Fruit fly (Drosophila melanogaster) whole organism, embryonic: ENCODE measurements around the gene Hacd1.

Experiments
- Adf1 ChIP-seq: fragments of 200-800 bp; sonication (Bioruptor generic); IDR thresholded peaks from 2 replicates; pipeline ENCODE4 v1.3.6; 2022; ENCODE audit warnings: missing biosample characterization, missing genetic modification characterization
- Bgb ChIP-seq: fragments of 200-800 bp; sonication (Bioruptor generic); IDR thresholded peaks from 2 replicates; pipeline ENCODE4 v1.3.6; 2022; ENCODE audit warnings: missing biosample characterization, missing genetic modification characterization; ENCODE audit not compliant: partially characterized antibody
- CG10274 ChIP-seq: fragments of 200-800 bp; sonication (Bioruptor generic); optimal IDR thresholded peaks from 3 replicates; lab custom pipeline; 2017; ENCODE audit warnings: missing biosample characterization, mild to moderate bottlenecking, missing genetic modification characterization
- CG10366 ChIP-seq: fragments of 200-800 bp; sonication (Bioruptor generic); IDR thresholded peaks from 2 replicates; pipeline ENCODE4 v1.3.6; 2022; ENCODE audit warnings: missing biosample characterization, missing genetic modification characterization
- CG10462 ChIP-seq: fragments of 200-800 bp; sonication (Bioruptor generic); optimal IDR thresholded peaks from 2 replicates; lab custom pipeline; 2016; ENCODE audit warnings: missing biosample characterization, missing genetic modification characterization
- CG10543 ChIP-seq: fragments of 200-800 bp; sonication (Bioruptor generic); optimal IDR thresholded peaks from 3 replicates; lab custom pipeline; 2017; ENCODE audit warnings: missing biosample characterization, mild to moderate bottlenecking, missing genetic modification characterization, moderate library complexity
- CG10654 ChIP-seq: fragments of 200-800 bp; sonication (Bioruptor generic); optimal IDR thresholded peaks from 2 replicates; lab custom pipeline; 2016; ENCODE audit warnings: missing biosample characterization, missing genetic modification characterization
- CG10959 ChIP-seq: fragments of 200-800 bp; sonication (Bioruptor generic); IDR thresholded peaks from 2 replicates; pipeline ENCODE4 v1.3.6; 2022; ENCODE audit warnings: missing biosample characterization, missing genetic modification characterization
- CG11398 ChIP-seq: fragments of 200-800 bp; sonication (Bioruptor generic); optimal IDR thresholded peaks from 2 replicates; lab custom pipeline; 2016; ENCODE audit warnings: missing biosample characterization, missing genetic modification characterization
- CG11560 ChIP-seq: fragments of 200-800 bp; sonication (Bioruptor generic); IDR thresholded peaks from 3 replicates; pipeline ENCODE4 v1.3.6; 2022; ENCODE audit warnings: missing biosample characterization, missing genetic modification characterization
- CG12236 ChIP-seq: fragments of 200-800 bp; sonication (Bioruptor generic); optimal IDR thresholded peaks from 2 replicates; lab custom pipeline; 2016; ENCODE audit warnings: missing biosample characterization, missing genetic modification characterization
- CG15696 ChIP-seq: fragments of 200-800 bp; sonication (Bioruptor generic); optimal IDR thresholded peaks from 2 replicates; lab custom pipeline; 2019; ENCODE audit warnings: missing biosample characterization, mild to moderate bottlenecking, missing genetic modification characterization, moderate library complexity
- CG16779 ChIP-seq: fragments of 200-800 bp; sonication (Bioruptor generic); IDR thresholded peaks from 2 replicates; pipeline ENCODE4 v1.3.6; 2022; ENCODE audit warnings: missing biosample characterization, missing genetic modification characterization
- CG18619 ChIP-seq: fragments of 200-800 bp; sonication (Bioruptor generic); optimal IDR thresholded peaks from 3 replicates; lab custom pipeline; 2017; ENCODE audit warnings: missing biosample characterization, mild to moderate bottlenecking, missing genetic modification characterization
- CG2116 ChIP-seq: fragments of 200-800 bp; sonication (Bioruptor generic); optimal IDR thresholded peaks from 3 replicates; lab custom pipeline; 2018; ENCODE audit warnings: missing biosample characterization, mild to moderate bottlenecking, missing genetic modification characterization
- CG30431 ChIP-seq: fragments of 200-800 bp; sonication (Bioruptor generic); optimal IDR thresholded peaks from 2 replicates; lab custom pipeline; 2017; ENCODE audit warnings: missing biosample characterization, missing genetic modification characterization
- CG31441 ChIP-seq: fragments of 200-800 bp; sonication (Bioruptor generic); IDR thresholded peaks from 2 replicates; pipeline ENCODE4 v1.3.6; 2022; ENCODE audit warnings: missing biosample characterization, missing genetic modification characterization
- CG32767 ChIP-seq: fragments of 200-800 bp; sonication (Bioruptor generic); IDR thresholded peaks from 2 replicates; pipeline ENCODE4 v1.3.6; 2022; ENCODE audit warnings: missing biosample characterization, missing genetic modification characterization
- CG3281 ChIP-seq: fragments of 200-800 bp; sonication (Bioruptor generic); optimal IDR thresholded peaks from 3 replicates; lab custom pipeline; 2017; ENCODE audit warnings: missing biosample characterization, mild to moderate bottlenecking, missing genetic modification characterization
- CG4328 ChIP-seq: fragments of 200-800 bp; sonication (Bioruptor generic); optimal IDR thresholded peaks from 3 replicates; lab custom pipeline; 2017; ENCODE audit warnings: missing biosample characterization, missing genetic modification reagents, missing genetic modification characterization
- CG4360 ChIP-seq: fragments of 200-800 bp; sonication (Bioruptor generic); IDR thresholded peaks from 2 replicates; pipeline ENCODE4 v1.3.6; 2022; ENCODE audit warnings: missing biosample characterization, missing genetic modification characterization
- CG4730 ChIP-seq: fragments of 200-800 bp; sonication (Bioruptor generic); IDR thresholded peaks from 2 replicates; pipeline ENCODE4 v1.3.6; 2022; ENCODE audit warnings: missing biosample characterization, missing genetic modification characterization
- CG6765 ChIP-seq: fragments of 200-800 bp; sonication (Bioruptor generic); optimal IDR thresholded peaks from 3 replicates; lab custom pipeline; 2017; ENCODE audit warnings: missing biosample characterization, mild to moderate bottlenecking, missing genetic modification characterization
- CG7745 ChIP-seq: fragments of 200-800 bp; sonication (Bioruptor generic); optimal IDR thresholded peaks from 2 replicates; lab custom pipeline; 2018; ENCODE audit warnings: missing biosample characterization, mild to moderate bottlenecking, missing genetic modification characterization, moderate library complexity
- Chrac-16 ChIP-seq: fragments of 200-800 bp; sonication (Bioruptor generic); optimal IDR thresholded peaks from 3 replicates; lab custom pipeline; 2016; ENCODE audit warnings: missing biosample characterization, missing genetic modification characterization
- Dip3 ChIP-seq: fragments of 200-800 bp; sonication (Bioruptor generic); optimal IDR thresholded peaks from 3 replicates; lab custom pipeline; 2016; ENCODE audit warnings: missing biosample characterization, missing genetic modification characterization
- E2f1 ChIP-seq: fragments of 200-800 bp; sonication (Bioruptor generic); IDR thresholded peaks from 2 replicates; pipeline ENCODE4 v1.3.6; 2022; ENCODE audit warnings: missing biosample characterization, missing genetic modification characterization
- Fer1 ChIP-seq: fragments of 200-800 bp; sonication (Bioruptor generic); optimal IDR thresholded peaks from 2 replicates; lab custom pipeline; 2017; ENCODE audit warnings: missing biosample characterization, mild to moderate bottlenecking, missing genetic modification characterization
- HmgD ChIP-seq: fragments of 200-800 bp; sonication (Bioruptor generic); optimal IDR thresholded peaks from 3 replicates; lab custom pipeline; 2016; ENCODE audit warnings: missing biosample characterization, missing genetic modification characterization
- Med ChIP-seq: fragments of 200-800 bp; sonication (Bioruptor generic); peaks from one replicate; lab custom pipeline; 2016; ENCODE audit warnings: missing biosample characterization, missing genetic modification characterization, mild to moderate bottlenecking, inconsistent platforms, moderate library complexity
- NK7.1 ChIP-seq: fragments of 200-800 bp; sonication (Bioruptor generic); optimal IDR thresholded peaks from 3 replicates; lab custom pipeline; 2016; ENCODE audit warnings: missing biosample characterization, missing genetic modification characterization
- Optix ChIP-seq: fragments of 200-800 bp; sonication (Bioruptor generic); IDR thresholded peaks from 3 replicates; pipeline ENCODE4 v1.3.6; 2022; ENCODE audit warnings: missing biosample characterization, missing genetic modification characterization
- Spps ChIP-seq: fragments of 200-800 bp; sonication (Bioruptor generic); optimal IDR thresholded peaks from 2 replicates; lab custom pipeline; 2018; ENCODE audit warnings: missing biosample characterization, mild to moderate bottlenecking, missing genetic modification characterization
- ara ChIP-seq: fragments of 200-800 bp; sonication (Bioruptor generic); IDR thresholded peaks from 2 replicates; pipeline ENCODE4 v1.3.6; 2022; ENCODE audit warnings: missing biosample characterization, missing genetic modification characterization
- bbx ChIP-seq: fragments of 200-800 bp; sonication (Bioruptor generic); IDR thresholded peaks from 2 replicates; pipeline ENCODE4 v1.3.6; 2022; ENCODE audit warnings: missing biosample characterization, missing genetic modification characterization; ENCODE audit not compliant: partially characterized antibody
- br ChIP-seq: fragments of >200 bp; optimal IDR thresholded peaks from 2 replicates; lab custom pipeline; 2017
- cas ChIP-seq: fragments of 200-800 bp; sonication (Bioruptor generic); IDR thresholded peaks from 2 replicates; pipeline ENCODE4 v1.3.6; 2022; ENCODE audit warnings: missing biosample characterization, missing genetic modification characterization
- chm ChIP-seq: fragments of 200-800 bp; sonication (Bioruptor generic); IDR thresholded peaks from 2 replicates; pipeline ENCODE4 v1.3.6; 2022; ENCODE audit warnings: missing biosample characterization, missing genetic modification characterization
- chn ChIP-seq: fragments of 200-800 bp; sonication (Bioruptor generic); optimal IDR thresholded peaks from 2 replicates; lab custom pipeline; 2016; ENCODE audit warnings: missing biosample characterization, missing genetic modification characterization
- dan ChIP-seq: fragments of 200-800 bp; sonication (Bioruptor generic); IDR thresholded peaks from 2 replicates; pipeline ENCODE4 v1.3.6; 2022; ENCODE audit warnings: missing biosample characterization, missing genetic modification characterization
- dpn ChIP-seq, 2 experiments: fragments of 200-800 bp; sonication (Bioruptor generic); optimal IDR thresholded peaks; 3 replicates each; lab custom pipeline; 2016; ENCODE audit warnings: missing biosample characterization in 2 of 2, missing genetic modification characterization in 2 of 2
- eve ChIP-seq, 2 experiments: fragments of >200 bp; optimal IDR thresholded peaks; 2 replicates each; lab custom pipeline; 2017; ENCODE audit warnings: missing biosample characterization in 2 of 2, missing genetic modification characterization in 2 of 2
- eyg ChIP-seq: fragments of 200-800 bp; sonication (Bioruptor generic); optimal IDR thresholded peaks from 3 replicates; lab custom pipeline; 2016; ENCODE audit warnings: missing biosample characterization, missing genetic modification characterization
- hbn ChIP-seq: fragments of 200-800 bp; sonication (Bioruptor generic); IDR thresholded peaks from 2 replicates; pipeline ENCODE4 v1.3.6; 2022; ENCODE audit warnings: missing biosample characterization, missing genetic modification characterization; ENCODE audit not compliant: partially characterized antibody
- kah ChIP-seq: fragments of 200-800 bp; sonication (Bioruptor generic); optimal IDR thresholded peaks from 2 replicates; lab custom pipeline; 2018; ENCODE audit warnings: missing biosample characterization, mild to moderate bottlenecking, missing genetic modification characterization
- lilli ChIP-seq: fragments of 200-800 bp; sonication (Bioruptor generic); optimal IDR thresholded peaks from 3 replicates; lab custom pipeline; 2016; ENCODE audit warnings: missing biosample characterization, missing genetic modification characterization
- org-1 ChIP-seq: fragments of 200-800 bp; sonication (Bioruptor generic); optimal IDR thresholded peaks from 2 replicates; lab custom pipeline; 2017; ENCODE audit warnings: missing biosample characterization, missing genetic modification characterization
- pum ChIP-seq: fragments of 200-800 bp; sonication (Bioruptor generic); optimal IDR thresholded peaks from 2 replicates; lab custom pipeline; 2016; ENCODE audit warnings: missing biosample characterization, missing genetic modification characterization
- run ChIP-seq: fragments of 200-800 bp; sonication (Bioruptor generic); optimal IDR thresholded peaks from 3 replicates; lab custom pipeline; 2018; ENCODE audit warnings: missing biosample characterization, mild to moderate bottlenecking, missing genetic modification characterization
- sd ChIP-seq: fragments of 200-800 bp; sonication (Bioruptor generic); optimal IDR thresholded peaks from 3 replicates; lab custom pipeline; 2018; ENCODE audit warnings: missing biosample characterization, mild to moderate bottlenecking, missing genetic modification characterization, moderate library complexity
- shn ChIP-seq: fragments of 200-800 bp; sonication (Bioruptor generic); optimal IDR thresholded peaks from 3 replicates; lab custom pipeline; 2016; ENCODE audit warnings: missing biosample characterization, missing genetic modification characterization
- trh ChIP-seq: fragments of 200-800 bp; sonication (Bioruptor generic); optimal IDR thresholded peaks from 2 replicates; lab custom pipeline; 2016; ENCODE audit warnings: missing biosample characterization, missing genetic modification characterization
- vvl ChIP-seq: fragments of 200-800 bp; sonication (Bioruptor generic); IDR thresholded peaks from 2 replicates; pipeline ENCODE4 v1.3.6; 2022; ENCODE audit warnings: missing biosample characterization, missing genetic modification characterization
- yki ChIP-seq: fragments of >200 bp; optimal IDR thresholded peaks from 3 replicates; lab custom pipeline; 2018

Gene Hacd1

dm6 chr2L:12007331-12007791 lies 5.3 kb upstream of the Hacd1 start (continued):
- TF ChIP-seq CG11398 (GFP tag; lab: Kevin White, UChicago) = no peak
- TF ChIP-seq HmgD (GFP tag; lab: Kevin White, UChicago) = peak; percentile 98
- TF ChIP-seq CG18619 = peak; percentile 29
- peak; percentile 63 for TF ChIP-seq CG3281 (GFP tag; lab: Kevin White, UChicago)
- peak; percentile 13 to 26 for TF ChIP-seq dpn (GFP tag; optimal IDR thresholded peaks at IDR 0.05; lab: Kevin White, UChicago)
- peak; percentile 100 for TF ChIP-seq CG10543 (GFP tag; lab: Kevin White, UChicago)
- peak; percentile 16 for TF ChIP-seq CG12236 (GFP tag; lab: Kevin White, UChicago)
- TF ChIP-seq Dip3 = no peak
- TF ChIP-seq CG4328 (GFP tag; lab: Kevin White, UChicago) = peak; percentile 56
- TF ChIP-seq run (tag; lab: Kevin White, UChicago) = peak; percentile 89
- TF ChIP-seq kah (GFP tag; lab: Kevin White, UChicago) = peak; percentile 100
- no peak for TF ChIP-seq vvl (GFP tag; lab: Robert Waterston, UW)
- no peak for TF ChIP-seq br (lab: Kevin White, UChicago)
- TF ChIP-seq Adf1 (GFP tag; lab: Robert Waterston, UW) = no peak
- no peak for TF ChIP-seq Spps (tag; lab: Kevin White, UChicago)
- no peak for TF ChIP-seq CG7745 (tag; lab: Kevin White, UChicago)
- TF ChIP-seq cas = no peak
- no peak for TF ChIP-seq eyg (GFP tag; lab: Kevin White, UChicago)
- TF ChIP-seq CG31441 (GFP tag; lab: Robert Waterston, UW) = no peak
- peak; percentile 100 for TF ChIP-seq sd (tag; lab: Kevin White, UChicago)
- no peak for TF ChIP-seq CG30431
- TF ChIP-seq chm = no peak
- peak; percentile 79 for TF ChIP-seq Fer1 (GFP tag; lab: Kevin White, UChicago)
- no peak for TF ChIP-seq dan
- TF ChIP-seq pum (GFP tag; lab: Kevin White, UChicago) = peak; percentile 5
- TF ChIP-seq trh (GFP tag; lab: Kevin White, UChicago) = no peak
- TF ChIP-seq CG6765 (GFP tag; lab: Kevin White, UChicago) = peak; percentile 52
- TF ChIP-seq Optix = no peak
- no peak for TF ChIP-seq NK7.1
- no peak for TF ChIP-seq CG10462 (GFP tag; lab: Kevin White, UChicago)
- no peak for TF ChIP-seq lilli (GFP tag; lab: Kevin White, UChicago)
- no peak for TF ChIP-seq ara (GFP tag; lab: Robert Waterston, UW)
- no peak for TF ChIP-seq hbn (GFP tag; lab: Robert Waterston, UW)
- TF ChIP-seq org-1 (GFP tag; lab: Kevin White, UChicago) = no peak
- no peak for TF ChIP-seq eve (GFP tag; optimal IDR thresholded peaks at IDR 0.05; lab: Kevin White, UChicago)
- no peak for TF ChIP-seq CG16779 (GFP tag; lab: Robert Waterston, UW)
- no peak for TF ChIP-seq CG32767 (GFP tag; lab: Robert Waterston, UW)
- peak; percentile 13 for TF ChIP-seq CG10274 (GFP tag; lab: Kevin White, UChicago)
- TF ChIP-seq E2f1 (GFP tag; lab: Robert Waterston, UW) = no peak
- peak; percentile 11 for TF ChIP-seq CG15696 (tag; lab: Kevin White, UChicago)
- peak; percentile 96 for TF ChIP-seq Med (GFP tag; lab: Kevin White, UChicago)
- no peak for TF ChIP-seq yki
- TF ChIP-seq CG2116 (GFP tag; lab: Kevin White, UChicago) = no peak
- peak; percentile 71 for TF ChIP-seq shn (GFP tag; lab: Kevin White, UChicago)
- no peak for TF ChIP-seq CG10654
- TF ChIP-seq bbx (GFP tag; lab: Robert Waterston, UW) = no peak
- TF ChIP-seq CG10959 (GFP tag; lab: Robert Waterston, UW) = no peak
- TF ChIP-seq CG4730 = no peak
- no peak for TF ChIP-seq CG4360 (GFP tag; lab: Robert Waterston, UW)
- no peak for TF ChIP-seq Bgb
- no peak for TF ChIP-seq Chrac-16 (GFP tag; lab: Kevin White, UChicago)
- no peak for TF ChIP-seq CG11560 (tag; lab: Robert Waterston, UW)
- TF ChIP-seq chn (GFP tag; lab: Kevin White, UChicago) = peak; percentile 92
- no peak for TF ChIP-seq CG10366
